Worm (Caenorhabditis elegans): ENCODE data around the gene hlh-6.

Gene hlh-6

DNA sequence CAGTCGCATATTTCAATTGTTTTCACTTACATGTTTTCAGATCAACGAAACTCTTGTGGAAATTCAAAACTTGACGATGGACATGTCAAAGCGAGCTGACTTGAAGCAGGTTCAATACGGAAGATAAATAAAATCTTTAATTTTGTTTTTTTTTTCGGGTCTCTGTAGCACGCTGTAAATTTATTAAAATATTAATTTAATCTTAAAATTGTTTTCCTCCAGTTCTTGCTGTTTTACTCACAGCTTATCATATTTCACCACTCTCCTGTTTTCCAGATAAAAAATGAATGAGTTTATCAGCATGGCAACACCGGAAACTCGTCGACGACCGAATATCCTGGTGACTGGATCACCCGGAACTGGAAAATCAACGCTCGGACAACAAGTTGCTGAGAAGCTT, 18.2 kb downstream of the hlh-6 start, which contains the start of gene E02H1.6:
Gene E02H1.6 (plus strand): TSS at position 301 of the 400 bp plus-strand sequence.
- no peak for TF ChIP-seq unc-86 (tag; optimal IDR thresholded peaks at IDR 0.05)
- TF ChIP-seq unc-98 (GFP tag; IDR thresholded peaks at IDR 0.05) = no peak
- TF ChIP-seq egl-13 (tag; optimal IDR thresholded peaks at IDR 0.05) = no peak

DNA sequence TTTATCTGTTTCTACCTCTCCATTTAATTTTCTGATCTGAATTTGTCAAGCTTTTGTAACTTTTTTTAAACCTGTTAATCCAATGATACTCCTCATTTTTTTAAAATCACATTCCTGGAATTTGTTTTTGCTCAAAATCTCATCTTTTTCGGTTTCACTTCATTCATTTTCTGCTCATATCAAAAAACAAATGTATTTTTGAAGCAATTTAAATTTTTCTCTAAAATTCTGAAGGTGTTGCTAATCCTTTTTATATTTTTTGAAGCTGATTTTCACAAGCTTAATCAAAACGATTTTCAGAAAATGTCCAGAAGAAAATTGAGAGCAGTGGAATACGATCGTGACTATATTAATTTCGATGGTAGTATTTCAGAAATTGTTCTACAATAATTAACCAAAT, 19.7 kb downstream of the hlh-6 start, which contains the start of gene E02H1.5:
Gene E02H1.5 (plus strand): TSS at position 301 of the 400 bp plus-strand sequence.
- no peak for TF ChIP-seq fos-1 (tag; optimal IDR thresholded peaks at IDR 0.05)
- TF ChIP-seq C16A3.4 (tag; optimal IDR thresholded peaks at IDR 0.05) = no peak
- no peak for TF ChIP-seq ama-1 (optimal IDR thresholded peaks at IDR 0.05)
- TF ChIP-seq snpc-4 (tag; optimal IDR thresholded peaks at IDR 0.05) = no peak
- no peak for TF ChIP-seq ceh-8 (GFP tag; optimal IDR thresholded peaks at IDR 0.05)
- TF ChIP-seq aly-2 (tag; optimal IDR thresholded peaks at IDR 0.05) = no peak
- no peak for TF ChIP-seq snu-23 (GFP tag; optimal IDR thresholded peaks at IDR 0.05)
- TF ChIP-seq mdl-1 (tag; optimal IDR thresholded peaks at IDR 0.05) = no peak
- TF ChIP-seq skn-1 (tag; optimal IDR thresholded peaks at IDR 0.05) = no peak
- TF ChIP-seq nhr-20 (tag; optimal IDR thresholded peaks at IDR 0.05) = no peak
- no peak for TF ChIP-seq zag-1 (tag; optimal IDR thresholded peaks at IDR 0.05)
- no peak for TF ChIP-seq lin-14 (GFP tag; optimal IDR thresholded peaks at IDR 0.05)
- no peak for TF ChIP-seq nhr-19 (GFP tag; conservative IDR thresholded peaks at IDR 0.05)
- TF ChIP-seq nhr-28 (tag; optimal IDR thresholded peaks at IDR 0.05) = no peak

DNA sequence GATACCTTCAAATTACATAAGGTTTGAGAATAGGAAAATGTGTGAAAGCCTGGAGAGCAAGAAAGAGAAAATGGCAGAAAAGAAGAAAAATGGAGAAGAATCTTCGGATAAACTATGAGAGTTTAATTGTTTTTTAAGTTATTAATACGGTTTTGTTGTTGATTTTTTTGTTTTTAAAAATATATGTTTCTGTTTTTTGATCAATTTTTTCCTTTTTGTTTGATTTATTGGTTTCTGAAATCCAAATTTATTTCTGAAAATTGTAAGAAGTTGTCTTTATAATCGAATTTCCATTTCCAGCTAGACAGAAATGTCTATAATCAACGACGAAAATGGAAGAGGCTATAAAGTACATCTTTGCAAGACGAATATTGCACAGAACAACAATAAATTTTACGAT, 21.9 kb downstream of the hlh-6 start, which contains the start of gene parp-2:
Gene parp-2 (plus strand): TSS at position 301 of the 400 bp plus-strand sequence.
- TF ChIP-seq nhr-237 (tag; optimal IDR thresholded peaks at IDR 0.05) = no peak
- no peak for TF ChIP-seq aha-1 (tag; optimal IDR thresholded peaks at IDR 0.05)
- TF ChIP-seq pax-3 (tag; optimal IDR thresholded peaks at IDR 0.05) = no peak
- no peak for TF ChIP-seq ceh-63 (GFP tag; optimal IDR thresholded peaks at IDR 0.05)
- TF ChIP-seq sox-4 (tag; optimal IDR thresholded peaks at IDR 0.05) = no peak
- no peak for TF ChIP-seq ztf-4 (tag; optimal IDR thresholded peaks at IDR 0.05)
- no peak for TF ChIP-seq snpc-4 (tag; optimal IDR thresholded peaks at IDR 0.05)
- no peak for TF ChIP-seq jun-1 (tag; optimal IDR thresholded peaks at IDR 0.05)
- no peak for TF ChIP-seq nhr-19 (GFP tag; conservative IDR thresholded peaks at IDR 0.05)
- no peak for TF ChIP-seq C34B4.2 (tag; optimal IDR thresholded peaks at IDR 0.05)

DNA sequence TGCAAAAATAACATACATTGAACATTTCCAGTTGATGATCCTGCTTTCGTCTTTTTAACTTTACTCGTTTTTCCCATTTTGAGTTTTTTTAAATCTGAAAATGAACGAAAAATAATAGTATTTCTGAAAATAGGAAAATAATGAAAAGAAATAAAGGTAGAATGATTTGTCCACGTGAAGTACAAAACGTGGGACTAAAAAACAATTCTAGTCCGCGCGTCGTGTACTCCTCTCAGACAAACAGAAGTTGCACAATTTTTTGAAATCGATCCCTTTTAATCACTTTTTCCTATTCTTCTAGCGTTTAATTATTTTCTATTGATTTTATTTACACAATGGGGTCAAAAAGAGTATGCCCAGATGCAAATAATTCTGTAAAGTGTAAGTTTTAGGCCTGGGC, 23.6 kb downstream of the hlh-6 start, which contains the start of the genes E02H1.1 and tag-124:
Gene E02H1.1 (minus strand): TSS at position 94 of the 400 bp plus-strand sequence.
Gene tag-124 (plus strand): TSS at position 222 of the 400 bp plus-strand sequence.
- peak; percentile 70 for TF ChIP-seq efl-3 (GFP tag; optimal IDR thresholded peaks at IDR 0.05)
- peak; percentile 65 to 77 (median 73) for TF ChIP-seq dpl-1 (GFP tag; optimal IDR thresholded peaks at IDR 0.05)
- no peak for TF ChIP-seq aha-1 (tag; optimal IDR thresholded peaks at IDR 0.05)
- peak; percentile 32 for TF ChIP-seq lin-15B (tag; optimal IDR thresholded peaks at IDR 0.05)
- peak; percentile 56 for TF ChIP-seq unc-130 (tag; optimal IDR thresholded peaks at IDR 0.05)
- TF ChIP-seq xbp-1 (tag; optimal IDR thresholded peaks at IDR 0.05) = peak; percentile 92
- TF ChIP-seq unc-86 (tag; optimal IDR thresholded peaks at IDR 0.05) = peak; percentile 81
- no peak for TF ChIP-seq alr-1 (tag; optimal IDR thresholded peaks at IDR 0.05; ENCODE audit: borderline replicate concordance)
- TF ChIP-seq zag-1 (tag; optimal IDR thresholded peaks at IDR 0.05) = no peak
- TF ChIP-seq snu-23 (GFP tag; optimal IDR thresholded peaks at IDR 0.05) = peak; percentile 91
- peak; percentile 97 for TF ChIP-seq egl-13 (tag; optimal IDR thresholded peaks at IDR 0.05)
- TF ChIP-seq fkh-8 (tag; optimal IDR thresholded peaks at IDR 0.05) = peak; percentile 84
- peak; percentile 73 to 76 for TF ChIP-seq lin-35 (GFP tag; optimal IDR thresholded peaks at IDR 0.05)
- TF ChIP-seq zip-4 (GFP tag; optimal IDR thresholded peaks at IDR 0.05) = peak; percentile 62
- peak; percentile 62 for TF ChIP-seq lin-39 (tag; optimal IDR thresholded peaks at IDR 0.05)
- TF ChIP-seq elt-3 (tag; optimal IDR thresholded peaks at IDR 0.05) = peak in 2 of 6 experiments; percentile 47 to 62
- peak; percentile 93 for TF ChIP-seq pax-3 (tag; optimal IDR thresholded peaks at IDR 0.05)
- TF ChIP-seq dsc-1 (tag; optimal IDR thresholded peaks at IDR 0.05) = peak; percentile 96
- TF ChIP-seq mep-1 (tag; optimal IDR thresholded peaks at IDR 0.05) = peak; percentile 78
- TF ChIP-seq ceh-90 (tag; optimal IDR thresholded peaks at IDR 0.05) = peak; percentile 96
- TF ChIP-seq unc-62 (GFP tag; optimal IDR thresholded peaks at IDR 0.05) = no peak
- peak; percentile 16 for TF ChIP-seq lin-13 (GFP tag; optimal IDR thresholded peaks at IDR 0.05)
- TF ChIP-seq ceh-63 (GFP tag; optimal IDR thresholded peaks at IDR 0.05) = peak; percentile 65
- TF ChIP-seq mab-9 (GFP tag; IDR thresholded peaks at IDR 0.05) = peak; percentile 79
- no peak for TF ChIP-seq tlp-1 (tag; optimal IDR thresholded peaks at IDR 0.05)
- peak; percentile 66 for TF ChIP-seq nhr-11 (tag; optimal IDR thresholded peaks at IDR 0.05)
- TF ChIP-seq ceh-88 (GFP tag; IDR thresholded peaks at IDR 0.05) = peak; percentile 84
- no peak for TF ChIP-seq nhr-84 (tag; optimal IDR thresholded peaks at IDR 0.05)
- TF ChIP-seq F16B12.6 (tag; optimal IDR thresholded peaks at IDR 0.05) = peak; percentile 33
- TF ChIP-seq grh-1 (GFP tag; IDR thresholded peaks at IDR 0.05) = peak; percentile 76

Data from whole organism, L1 larva.